Worm (Caenorhabditis elegans) whole organism, mixed stage, embryonic: ENCODE results near the gene cpt-2.

Experiments used
- M03D4.4 ChIP-seq: sonication (generic microtip); optimal IDR thresholded peaks from 2 replicates; lab custom pipeline; 2017; ENCODE audit warnings: mild to moderate bottlenecking, missing genetic modification characterization, missing compliant biosample characterization
- bed-3 ChIP-seq: fragments of 200-800 bp; sonication (Bioruptor generic); optimal IDR thresholded peaks from 3 replicates; lab custom pipeline; 2018; ENCODE audit warnings: mild to moderate bottlenecking, missing genetic modification characterization, moderate library complexity, missing compliant biosample characterization
- blmp-1 ChIP-seq: fragments of 150-350 bp; optimal IDR thresholded peaks from 2 replicates; lab custom pipeline; 2014; ENCODE audit warnings: missing biosample characterization, missing genetic modification characterization
- ceh-39 ChIP-seq: fragments of 150-350 bp; optimal IDR thresholded peaks from 2 replicates; lab custom pipeline; 2014; ENCODE audit warnings: missing biosample characterization, missing genetic modification characterization
- ceh-43 ChIP-seq: fragments of 200-800 bp; sonication (Bioruptor generic); optimal IDR thresholded peaks from 2 replicates; lab custom pipeline; 2018; ENCODE audit warnings: mild to moderate bottlenecking, missing genetic modification characterization, moderate library complexity, missing compliant biosample characterization
- ces-1 ChIP-seq: fragments of 150-350 bp; optimal IDR thresholded peaks from 2 replicates; lab custom pipeline; 2014; ENCODE audit warnings: missing biosample characterization, missing genetic modification reagents, missing genetic modification characterization
- cnd-1 ChIP-seq: fragments of 200-800 bp; sonication (Bioruptor generic); optimal IDR thresholded peaks from 2 replicates; lab custom pipeline; 2018; ENCODE audit warnings: mild to moderate bottlenecking, missing genetic modification characterization, missing compliant biosample characterization
- elt-1 ChIP-seq: sonication (generic microtip); optimal IDR thresholded peaks from 2 replicates; lab custom pipeline; 2017; ENCODE audit warnings: missing genetic modification characterization, mild to moderate bottlenecking, missing compliant biosample characterization, antibody characterized with exemption, moderate library complexity, borderline replicate concordance; ENCODE audit not compliant: insufficient read depth
- elt-3 ChIP-seq: fragments of 150-350 bp; optimal IDR thresholded peaks from 2 replicates; lab custom pipeline; 2014; ENCODE audit warnings: missing biosample characterization, missing genetic modification characterization
- flh-1 ChIP-seq: fragments of 200-800 bp; sonication (Bioruptor generic); optimal IDR thresholded peaks from 2 replicates; lab custom pipeline; 2018; ENCODE audit warnings: mild to moderate bottlenecking, missing genetic modification characterization, moderate library complexity, missing compliant biosample characterization
- ham-2 ChIP-seq: fragments of 200-800 bp; sonication (Bioruptor generic); optimal IDR thresholded peaks from 2 replicates; lab custom pipeline; 2018; ENCODE audit warnings: mild to moderate bottlenecking, missing genetic modification characterization, missing compliant biosample characterization
- hlh-1 ChIP-seq: fragments of 150-350 bp; optimal IDR thresholded peaks from 2 replicates; lab custom pipeline; 2014; ENCODE audit warnings: missing biosample characterization, missing genetic modification reagents, missing genetic modification characterization
- lin-32 ChIP-seq: fragments of 200-800 bp; sonication (Bioruptor generic); optimal IDR thresholded peaks from 2 replicates; lab custom pipeline; 2018; ENCODE audit warnings: mild to moderate bottlenecking, missing genetic modification characterization, missing compliant biosample characterization
- lsy-2 ChIP-seq: fragments of 150-350 bp; optimal IDR thresholded peaks from 2 replicates; lab custom pipeline; 2014; ENCODE audit warnings: missing biosample characterization, missing genetic modification characterization
- mab-5 ChIP-seq: fragments of 150-350 bp; optimal IDR thresholded peaks from 2 replicates; lab custom pipeline; 2014; ENCODE audit warnings: missing biosample characterization, missing genetic modification characterization
- mep-1 ChIP-seq: fragments of 150-350 bp; optimal IDR thresholded peaks from 2 replicates; lab custom pipeline; 2017; ENCODE audit warnings: missing biosample characterization, missing genetic modification reagents, missing genetic modification characterization, inconsistent platforms
- mls-2 ChIP-seq: sonication (generic microtip); optimal IDR thresholded peaks from 2 replicates; lab custom pipeline; 2016; ENCODE audit warnings: mild to moderate bottlenecking, missing genetic modification characterization, moderate library complexity, missing compliant biosample characterization
- nhr-12 ChIP-seq: fragments of 150-350 bp; optimal IDR thresholded peaks from 2 replicates; lab custom pipeline; 2014; ENCODE audit warnings: missing biosample characterization, missing genetic modification characterization
- nhr-2 ChIP-seq: fragments of 150-350 bp; optimal IDR thresholded peaks from 2 replicates; lab custom pipeline; 2014; ENCODE audit warnings: missing biosample characterization, missing genetic modification characterization
- nhr-237 ChIP-seq: fragments of 150-350 bp; optimal IDR thresholded peaks from 2 replicates; lab custom pipeline; 2014; ENCODE audit warnings: missing biosample characterization, missing genetic modification characterization
- nhr-28 ChIP-seq: fragments of 150-350 bp; optimal IDR thresholded peaks from 2 replicates; lab custom pipeline; 2014; ENCODE audit warnings: missing biosample characterization, missing genetic modification characterization
- nhr-76 ChIP-seq: sonication (generic microtip); optimal IDR thresholded peaks from 2 replicates; lab custom pipeline; 2017; ENCODE audit warnings: missing biosample characterization, missing genetic modification characterization
- pha-4 ChIP-seq: fragments of 150-350 bp; optimal IDR thresholded peaks from 2 replicates; lab custom pipeline; 2018; ENCODE audit warnings: missing biosample characterization, missing genetic modification reagents, missing genetic modification characterization
- sem-2 ChIP-seq: fragments of 200-800 bp; sonication (Bioruptor generic); optimal IDR thresholded peaks from 2 replicates; lab custom pipeline; 2018; ENCODE audit warnings: mild to moderate bottlenecking, missing genetic modification characterization, missing compliant biosample characterization
- snpc-4 ChIP-seq: fragments of 150-350 bp; optimal IDR thresholded peaks from 2 replicates; lab custom pipeline; 2014; ENCODE audit warnings: missing biosample characterization, missing genetic modification characterization
- sptf-1 ChIP-seq: sonication (generic microtip); optimal IDR thresholded peaks from 2 replicates; lab custom pipeline; 2017; ENCODE audit warnings: mild to moderate bottlenecking, missing genetic modification characterization, moderate library complexity, missing compliant biosample characterization
- tbx-8 ChIP-seq: fragments of 200-800 bp; sonication (Bioruptor generic); optimal IDR thresholded peaks from 2 replicates; lab custom pipeline; 2018; ENCODE audit warnings: mild to moderate bottlenecking, missing genetic modification characterization, moderate library complexity, missing compliant biosample characterization
- unc-120 ChIP-seq: sonication (generic microtip); optimal IDR thresholded peaks from 2 replicates; lab custom pipeline; 2017; ENCODE audit warnings: missing genetic modification characterization, missing compliant biosample characterization; ENCODE audit not compliant: poor library complexity, severe bottlenecking
- unc-39 ChIP-seq: fragments of 150-350 bp; optimal IDR thresholded peaks from 2 replicates; lab custom pipeline; 2014; ENCODE audit warnings: missing biosample characterization, missing genetic modification characterization
- unc-62 ChIP-seq: fragments of 150-350 bp; optimal IDR thresholded peaks from 2 replicates; lab custom pipeline; 2014; ENCODE audit warnings: missing biosample characterization, missing genetic modification reagents, missing genetic modification characterization
- zip-8 ChIP-seq: fragments of 150-350 bp; optimal IDR thresholded peaks from 2 replicates; lab custom pipeline; 2014; ENCODE audit warnings: missing biosample characterization, missing genetic modification characterization
- ztf-11 ChIP-seq: fragments of 150-350 bp; optimal IDR thresholded peaks from 2 replicates; lab custom pipeline; 2014; ENCODE audit warnings: missing biosample characterization, missing genetic modification characterization

Gene cpt-2

DNA sequence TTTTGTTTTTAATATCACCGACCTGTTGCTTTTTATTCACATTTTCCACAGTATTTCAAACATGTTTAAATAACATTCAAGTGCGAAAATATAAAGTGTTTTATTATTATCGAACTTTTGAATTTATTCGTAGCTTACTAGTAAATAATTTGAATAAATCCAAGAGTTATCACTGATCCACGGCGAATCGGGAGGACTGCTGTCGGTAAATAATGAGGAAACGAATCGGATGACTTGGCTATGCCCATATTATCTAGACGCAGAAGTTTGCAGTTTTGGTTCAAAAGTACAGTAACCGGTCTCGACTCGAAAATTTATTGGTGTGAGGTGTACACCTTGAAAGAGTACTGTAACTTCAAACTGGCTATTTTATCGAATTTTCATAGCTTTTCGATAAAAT is 22.9 kb upstream of the cpt-2 start:
- TF ChIP-seq tbx-8 (GFP tag; lab: Kevin White, UChicago) (no peak), nhr-28 (tag; lab: Kevin White, UChicago) (no peak), nhr-12 (tag; lab: Kevin White, UChicago) (no peak), pha-4 (tag; lab: Kevin White, UChicago) (no peak), ceh-39 (tag; lab: Kevin White, UChicago) (no peak), sptf-1 (no peak), cnd-1 (no peak), unc-120 (tag; lab: Kevin White, UChicago) (no peak), lsy-2 (tag; lab: Kevin White, UChicago) (no peak), snpc-4 (tag; lab: Kevin White, UChicago) (no peak), mls-2 (tag; lab: Kevin White, UChicago) (no peak), mep-1 (tag; lab: Kevin White, UChicago) (no peak), lin-32 (GFP tag; lab: Kevin White, UChicago) (no peak), bed-3 (no peak), blmp-1 (tag; lab: Kevin White, UChicago) (no peak)

ce11 chrIV:11159886-11160285 is 19.6 kb upstream of the cpt-2 start, which contains the start of gene mboa-4:
Gene mboa-4, minus strand, starts transcription at chrIV:11159986.
- no peak for TF ChIP-seq sptf-1
- no peak for TF ChIP-seq tbx-8 (GFP tag; lab: Kevin White, UChicago)
- no peak for TF ChIP-seq nhr-28 (tag; lab: Kevin White, UChicago)
- TF ChIP-seq sem-2 (GFP tag; lab: Kevin White, UChicago): no peak
- TF ChIP-seq ces-1: no peak
- no peak for TF ChIP-seq ceh-43
- TF ChIP-seq hlh-1 (tag; lab: Kevin White, UChicago): no peak
- no peak for TF ChIP-seq blmp-1 (tag; lab: Kevin White, UChicago)
- TF ChIP-seq mls-2 (tag; lab: Kevin White, UChicago): no peak
- no peak for TF ChIP-seq bed-3
- no peak for TF ChIP-seq ceh-39 (tag; lab: Kevin White, UChicago)
- TF ChIP-seq pha-4 (tag; lab: Kevin White, UChicago): no peak
- TF ChIP-seq zip-8 (tag; lab: Kevin White, UChicago): no peak
- TF ChIP-seq ztf-11 (tag; lab: Kevin White, UChicago): no peak
- no peak for TF ChIP-seq mab-5 (tag; lab: Kevin White, UChicago)
- no peak for TF ChIP-seq M03D4.4 (tag; lab: Kevin White, UChicago)
- TF ChIP-seq elt-1 (tag; lab: Kevin White, UChicago): no peak
- TF ChIP-seq lsy-2 (tag; lab: Kevin White, UChicago): no peak
- no peak for TF ChIP-seq unc-62 (GFP tag; lab: Kevin White, UChicago)
- no peak for TF ChIP-seq ham-2

ce11 chrIV:11160707-11161106 is 18.7 kb upstream of the cpt-2 start, which contains the start of gene C08F8.15:
Gene C08F8.15, minus strand, starts transcription at chrIV:11160807.
- TF ChIP-seq mep-1 (tag; lab: Kevin White, UChicago): no peak
- TF ChIP-seq ceh-39 (tag; lab: Kevin White, UChicago): no peak
- no peak for TF ChIP-seq nhr-2 (tag; lab: Kevin White, UChicago)
- no peak for TF ChIP-seq M03D4.4 (tag; lab: Kevin White, UChicago)
- TF ChIP-seq snpc-4 (tag; lab: Kevin White, UChicago): no peak
- TF ChIP-seq ceh-43: no peak
- TF ChIP-seq nhr-237 (tag; lab: Kevin White, UChicago): no peak
- TF ChIP-seq tbx-8 (GFP tag; lab: Kevin White, UChicago): no peak

DNA sequence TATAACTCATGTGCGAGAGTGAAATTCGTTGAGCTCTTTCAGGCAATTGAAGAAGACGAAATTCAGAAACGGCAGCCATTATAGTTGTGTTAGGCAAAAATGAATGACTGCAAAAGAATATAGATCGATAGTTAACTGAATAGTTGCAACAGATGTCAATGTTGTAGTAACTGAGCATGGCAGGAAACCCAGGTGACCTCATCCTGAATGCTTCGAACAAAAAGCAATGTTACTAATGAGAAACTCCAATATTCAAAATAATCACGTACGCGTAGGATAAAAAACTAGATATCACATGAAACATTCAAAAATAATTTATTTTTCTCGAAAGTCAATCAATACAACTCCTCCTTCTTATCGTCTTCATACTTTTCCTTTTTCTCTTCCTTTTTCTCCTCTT is 17.0 kb upstream of the cpt-2 start, which contains the start of gene fbxb-9:
fbxb-9 (minus strand) TSS at position 101 of the 400 bp plus-strand sequence.
- TF ChIP-seq nhr-76: no peak
- no peak for TF ChIP-seq unc-39 (tag; lab: Kevin White, UChicago)
- TF ChIP-seq elt-1 (tag; lab: Kevin White, UChicago): no peak
- TF ChIP-seq nhr-2 (tag; lab: Kevin White, UChicago): no peak
- TF ChIP-seq flh-1 (GFP tag; lab: Kevin White, UChicago): no peak
- TF ChIP-seq elt-3 (tag; lab: Kevin White, UChicago): no peak

- TF ChIP-seq nhr-2 (tag; lab: Kevin White, UChicago): peak; percentile 34
- TF ChIP-seq hlh-1 (tag; lab: Kevin White, UChicago): no peak
- no peak for TF ChIP-seq ham-2
- no peak for TF ChIP-seq mep-1 (tag; lab: Kevin White, UChicago)
Observed at ce11 chrIV:11164831-11165230, 14.6 kb upstream of the cpt-2 start, which contains the start of gene C08F8.6. Gene C08F8.6, minus strand, starts transcription at chrIV:11164931.
